Worm (Caenorhabditis elegans) whole organism, mixed stage, embryonic: ENCODE results near the gene F44E2.4.

Source experiments
- blmp-1 ChIP-seq: fragments of 150-350 bp; optimal IDR thresholded peaks from 2 replicates; lab custom pipeline; 2014; ENCODE audit warnings: missing biosample characterization, missing genetic modification characterization
- ceh-39 ChIP-seq: fragments of 150-350 bp; optimal IDR thresholded peaks from 2 replicates; lab custom pipeline; 2014; ENCODE audit warnings: missing biosample characterization, missing genetic modification characterization
- ceh-43 ChIP-seq: fragments of 200-800 bp; sonication (Bioruptor generic); optimal IDR thresholded peaks from 2 replicates; lab custom pipeline; 2018; ENCODE audit warnings: mild to moderate bottlenecking, missing genetic modification characterization, moderate library complexity, missing compliant biosample characterization
- ceh-83 ChIP-seq: fragments of 200-800 bp; sonication (Bioruptor generic); optimal IDR thresholded peaks from 2 replicates; lab custom pipeline; 2018; ENCODE audit warnings: mild to moderate bottlenecking, missing genetic modification characterization, missing compliant biosample characterization
- ces-1 ChIP-seq: fragments of 150-350 bp; optimal IDR thresholded peaks from 2 replicates; lab custom pipeline; 2014; ENCODE audit warnings: missing biosample characterization, missing genetic modification reagents, missing genetic modification characterization
- cnd-1 ChIP-seq: fragments of 200-800 bp; sonication (Bioruptor generic); optimal IDR thresholded peaks from 2 replicates; lab custom pipeline; 2018; ENCODE audit warnings: mild to moderate bottlenecking, missing genetic modification characterization, missing compliant biosample characterization
- drap-1 ChIP-seq: fragments of 200-800 bp; sonication (Bioruptor generic); optimal IDR thresholded peaks from 3 replicates; lab custom pipeline; 2018; ENCODE audit warnings: mild to moderate bottlenecking, missing genetic modification characterization, missing compliant biosample characterization
- elt-1 ChIP-seq: sonication (generic microtip); optimal IDR thresholded peaks from 2 replicates; lab custom pipeline; 2017; ENCODE audit warnings: missing genetic modification characterization, mild to moderate bottlenecking, missing compliant biosample characterization, antibody characterized with exemption, moderate library complexity, borderline replicate concordance; ENCODE audit not compliant: insufficient read depth
- elt-3 ChIP-seq: fragments of 150-350 bp; optimal IDR thresholded peaks from 2 replicates; lab custom pipeline; 2014; ENCODE audit warnings: missing biosample characterization, missing genetic modification characterization
- flh-1 ChIP-seq: fragments of 200-800 bp; sonication (Bioruptor generic); optimal IDR thresholded peaks from 2 replicates; lab custom pipeline; 2018; ENCODE audit warnings: mild to moderate bottlenecking, missing genetic modification characterization, moderate library complexity, missing compliant biosample characterization
- ham-2 ChIP-seq: fragments of 200-800 bp; sonication (Bioruptor generic); optimal IDR thresholded peaks from 2 replicates; lab custom pipeline; 2018; ENCODE audit warnings: mild to moderate bottlenecking, missing genetic modification characterization, missing compliant biosample characterization
- hlh-1 ChIP-seq: fragments of 150-350 bp; optimal IDR thresholded peaks from 2 replicates; lab custom pipeline; 2014; ENCODE audit warnings: missing biosample characterization, missing genetic modification reagents, missing genetic modification characterization
- lin-13 ChIP-seq: fragments of 150-350 bp; optimal IDR thresholded peaks from 2 replicates; lab custom pipeline; 2014; ENCODE audit warnings: missing biosample characterization, missing genetic modification characterization
- lin-32 ChIP-seq: fragments of 200-800 bp; sonication (Bioruptor generic); optimal IDR thresholded peaks from 2 replicates; lab custom pipeline; 2018; ENCODE audit warnings: mild to moderate bottlenecking, missing genetic modification characterization, missing compliant biosample characterization
- lsy-2 ChIP-seq: fragments of 150-350 bp; optimal IDR thresholded peaks from 2 replicates; lab custom pipeline; 2014; ENCODE audit warnings: missing biosample characterization, missing genetic modification characterization
- mep-1 ChIP-seq: fragments of 150-350 bp; optimal IDR thresholded peaks from 2 replicates; lab custom pipeline; 2017; ENCODE audit warnings: missing biosample characterization, missing genetic modification reagents, missing genetic modification characterization, inconsistent platforms
- mls-2 ChIP-seq: sonication (generic microtip); optimal IDR thresholded peaks from 2 replicates; lab custom pipeline; 2016; ENCODE audit warnings: mild to moderate bottlenecking, missing genetic modification characterization, moderate library complexity, missing compliant biosample characterization
- nhr-2 ChIP-seq: fragments of 150-350 bp; optimal IDR thresholded peaks from 2 replicates; lab custom pipeline; 2014; ENCODE audit warnings: missing biosample characterization, missing genetic modification characterization
- nhr-237 ChIP-seq: fragments of 150-350 bp; optimal IDR thresholded peaks from 2 replicates; lab custom pipeline; 2014; ENCODE audit warnings: missing biosample characterization, missing genetic modification characterization
- nhr-28 ChIP-seq: fragments of 150-350 bp; optimal IDR thresholded peaks from 2 replicates; lab custom pipeline; 2014; ENCODE audit warnings: missing biosample characterization, missing genetic modification characterization
- nhr-76 ChIP-seq: sonication (generic microtip); optimal IDR thresholded peaks from 2 replicates; lab custom pipeline; 2017; ENCODE audit warnings: missing biosample characterization, missing genetic modification characterization
- pha-4 ChIP-seq: fragments of 150-350 bp; optimal IDR thresholded peaks from 2 replicates; lab custom pipeline; 2018; ENCODE audit warnings: missing biosample characterization, missing genetic modification reagents, missing genetic modification characterization
- snpc-4 ChIP-seq: fragments of 150-350 bp; optimal IDR thresholded peaks from 2 replicates; lab custom pipeline; 2014; ENCODE audit warnings: missing biosample characterization, missing genetic modification characterization
- sptf-1 ChIP-seq: sonication (generic microtip); optimal IDR thresholded peaks from 2 replicates; lab custom pipeline; 2017; ENCODE audit warnings: mild to moderate bottlenecking, missing genetic modification characterization, moderate library complexity, missing compliant biosample characterization
- unc-120 ChIP-seq: sonication (generic microtip); optimal IDR thresholded peaks from 2 replicates; lab custom pipeline; 2017; ENCODE audit warnings: missing genetic modification characterization, missing compliant biosample characterization; ENCODE audit not compliant: poor library complexity, severe bottlenecking
- unc-39 ChIP-seq: fragments of 150-350 bp; optimal IDR thresholded peaks from 2 replicates; lab custom pipeline; 2014; ENCODE audit warnings: missing biosample characterization, missing genetic modification characterization
- unc-62 ChIP-seq: fragments of 150-350 bp; optimal IDR thresholded peaks from 2 replicates; lab custom pipeline; 2014; ENCODE audit warnings: missing biosample characterization, missing genetic modification reagents, missing genetic modification characterization
- zip-8 ChIP-seq: fragments of 150-350 bp; optimal IDR thresholded peaks from 2 replicates; lab custom pipeline; 2014; ENCODE audit warnings: missing biosample characterization, missing genetic modification characterization
- ztf-11 ChIP-seq: fragments of 150-350 bp; optimal IDR thresholded peaks from 2 replicates; lab custom pipeline; 2014; ENCODE audit warnings: missing biosample characterization, missing genetic modification characterization

F44E2.4 gene

DNA sequence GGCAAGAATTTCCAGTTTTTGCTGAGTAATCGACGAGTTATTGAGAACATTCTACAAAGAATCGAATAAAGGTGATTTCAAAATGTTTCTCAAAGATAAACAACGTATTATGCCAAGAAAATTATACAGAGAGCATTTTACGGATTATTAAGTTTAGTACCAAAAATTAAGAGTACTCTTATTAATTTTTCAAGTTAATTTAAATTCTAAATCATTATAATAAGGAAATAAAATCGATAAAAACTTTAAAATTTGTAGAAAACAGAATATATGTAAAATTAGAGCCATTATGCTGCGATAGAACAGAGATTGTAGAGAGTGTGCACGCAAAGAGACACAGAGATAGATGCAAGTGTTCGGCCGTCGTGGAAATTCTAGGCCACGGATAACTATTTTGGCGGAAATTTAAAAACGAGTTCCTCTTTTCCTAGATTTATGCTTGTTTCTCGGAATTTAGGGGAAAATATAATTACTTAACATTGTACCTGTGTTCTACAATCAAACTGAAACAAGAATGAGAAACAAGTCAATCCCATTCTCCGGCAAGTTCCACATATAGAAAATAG, 12.3 kb upstream of the F44E2.4 start, which contains the start of gene F44E2.9:
Gene F44E2.9 (minus strand): TSS at position 51 of the 566 bp plus-strand sequence.
- TF ChIP-seq sptf-1 (tag; lab: Kevin White, UChicago) (peak; percentile 41), hlh-1 (peak; percentile 5), elt-3 (tag; lab: Kevin White, UChicago) (no peak)

DNA sequence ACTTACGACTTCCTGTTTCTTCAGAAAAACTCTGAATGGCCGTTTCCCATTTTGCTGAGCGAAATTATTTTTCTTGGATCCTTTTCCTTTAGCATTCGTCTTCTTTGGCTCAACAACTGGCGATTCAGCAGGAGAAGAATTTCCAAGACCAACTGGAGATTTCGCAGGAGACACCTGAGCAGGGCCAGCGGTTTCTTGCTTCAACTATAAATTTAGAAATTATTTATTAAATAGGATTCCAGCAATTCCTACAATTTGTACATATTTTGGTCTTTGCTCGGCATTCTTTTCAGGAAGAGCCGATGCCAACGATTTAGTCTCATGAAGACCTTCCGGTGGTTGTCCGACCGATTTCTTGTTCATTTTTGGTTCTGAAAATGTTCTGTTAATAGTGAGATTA, 11.3 kb upstream of the F44E2.4 start, which contains the start of gene F44E2.8:
Gene F44E2.8 (minus strand): TSS at position 371 of the 400 bp plus-strand sequence.
- TF ChIP-seq nhr-2 (tag; lab: Kevin White, UChicago): no peak
- TF ChIP-seq ces-1 (GFP tag; lab: Kevin White, UChicago): no peak
- no peak for TF ChIP-seq elt-3 (tag; lab: Kevin White, UChicago)
- no peak for TF ChIP-seq unc-62
- no peak for TF ChIP-seq unc-39 (tag; lab: Kevin White, UChicago)
- no peak for TF ChIP-seq lin-13 (tag; lab: Kevin White, UChicago)
- no peak for TF ChIP-seq hlh-1
- no peak for TF ChIP-seq ham-2 (GFP tag; lab: Kevin White, UChicago)
- TF ChIP-seq zip-8 (tag; lab: Kevin White, UChicago): no peak
- no peak for TF ChIP-seq ceh-43 (GFP tag; lab: Kevin White, UChicago)
- no peak for TF ChIP-seq nhr-28 (tag; lab: Kevin White, UChicago)
- TF ChIP-seq pha-4 (tag; lab: Kevin White, UChicago): no peak
- TF ChIP-seq mls-2 (tag; lab: Kevin White, UChicago): no peak
- TF ChIP-seq blmp-1 (tag; lab: Kevin White, UChicago): no peak
- TF ChIP-seq nhr-237: no peak
- TF ChIP-seq nhr-76: no peak

DNA sequence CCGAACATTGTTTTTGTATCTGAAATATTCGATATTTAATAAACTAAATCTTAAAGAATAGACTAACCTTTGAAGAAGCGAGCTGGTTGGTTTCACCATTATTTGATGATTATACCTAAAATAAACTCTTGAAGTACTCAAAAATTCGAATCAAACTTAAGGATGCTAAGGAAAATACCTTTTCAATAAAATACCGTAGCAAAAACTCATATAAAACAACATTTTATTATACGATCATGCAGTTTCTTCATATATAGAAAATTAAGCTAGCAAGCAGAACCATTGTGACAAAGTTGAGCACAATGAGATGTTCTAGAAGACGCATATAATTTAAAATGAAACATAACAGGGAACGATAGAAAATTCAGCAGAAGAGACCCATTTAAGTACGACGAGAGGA, 10.1 kb upstream of the F44E2.4 start, which contains the start of gene F44E2.7:
Gene F44E2.7 (minus strand): TSS at position 101 of the 400 bp plus-strand sequence.
- TF ChIP-seq hlh-1: no peak
- no peak for TF ChIP-seq flh-1
- TF ChIP-seq blmp-1 (tag; lab: Kevin White, UChicago): no peak
- no peak for TF ChIP-seq unc-62
- TF ChIP-seq nhr-28 (tag; lab: Kevin White, UChicago): no peak
- TF ChIP-seq sptf-1 (tag; lab: Kevin White, UChicago): no peak
- no peak for TF ChIP-seq ceh-39 (tag; lab: Kevin White, UChicago)
- no peak for TF ChIP-seq nhr-237
- TF ChIP-seq nhr-2 (tag; lab: Kevin White, UChicago): no peak
- no peak for TF ChIP-seq mep-1 (tag; lab: Kevin White, UChicago)
- TF ChIP-seq pha-4 (tag; lab: Kevin White, UChicago): no peak
- TF ChIP-seq unc-120: no peak
- no peak for TF ChIP-seq drap-1 (GFP tag; lab: Kevin White, UChicago)

DNA sequence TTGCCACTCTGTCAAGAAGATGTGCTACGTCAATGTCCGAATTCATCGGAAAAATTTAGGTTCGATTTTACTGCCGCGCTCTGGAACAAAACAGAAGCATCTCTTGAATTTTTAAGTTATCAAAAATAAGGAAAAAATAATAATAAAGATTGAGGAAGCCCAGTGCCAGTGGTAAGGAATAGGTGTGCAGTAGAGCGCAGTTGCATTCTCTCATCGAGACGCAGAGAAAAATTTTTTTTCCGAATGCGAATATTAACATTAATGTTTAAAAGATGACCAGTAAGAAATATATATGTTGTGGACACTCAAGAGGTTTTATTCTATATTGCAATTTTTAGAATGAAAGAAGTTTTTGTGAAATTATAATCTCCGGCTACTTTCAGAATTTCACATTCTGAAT, 9.5 kb upstream of the F44E2.4 start:
- peak; percentile 40 for TF ChIP-seq nhr-237
- TF ChIP-seq cnd-1 (tag; lab: Kevin White, UChicago): peak; percentile 15
- peak; percentile 24 for TF ChIP-seq ces-1 (GFP tag; lab: Kevin White, UChicago)
- TF ChIP-seq lsy-2 (tag; lab: Kevin White, UChicago): peak; percentile 26
- TF ChIP-seq pha-4 (tag; lab: Kevin White, UChicago): peak; percentile 8
- TF ChIP-seq snpc-4 (tag; lab: Kevin White, UChicago): no peak
- no peak for TF ChIP-seq ceh-83 (GFP tag; lab: Kevin White, UChicago)
- TF ChIP-seq mep-1 (tag; lab: Kevin White, UChicago): peak; percentile 57

DNA sequence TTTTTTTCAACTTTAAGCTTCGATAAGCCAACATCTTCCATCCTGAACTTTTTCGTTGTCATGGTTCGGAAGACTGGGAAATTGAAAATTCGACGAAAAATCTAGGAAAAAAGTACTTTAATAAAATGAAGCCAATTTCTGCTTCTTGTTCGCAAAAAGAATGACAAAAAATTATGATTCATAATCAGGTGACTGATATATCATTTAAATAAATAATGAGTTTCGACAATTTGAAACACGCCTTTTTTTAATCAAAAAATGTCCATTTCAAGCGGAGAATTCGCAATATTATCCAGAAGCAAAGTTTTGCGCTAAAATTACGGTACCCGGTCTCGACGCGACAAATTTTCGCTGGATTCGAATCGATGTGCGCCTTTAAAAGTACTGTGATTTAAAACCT, 6.9 kb upstream of the F44E2.4 start, which contains the start of gene F44E2.6:
Gene F44E2.6 (minus strand): TSS at position 101 of the 400 bp plus-strand sequence.
- no peak for TF ChIP-seq ceh-83 (GFP tag; lab: Kevin White, UChicago)
- TF ChIP-seq nhr-237: no peak
- no peak for TF ChIP-seq sptf-1 (tag; lab: Kevin White, UChicago)
- TF ChIP-seq elt-3 (tag; lab: Kevin White, UChicago): no peak
- TF ChIP-seq lin-32 (GFP tag; lab: Kevin White, UChicago): no peak
- no peak for TF ChIP-seq zip-8 (tag; lab: Kevin White, UChicago)
- no peak for TF ChIP-seq ztf-11
- TF ChIP-seq nhr-28 (tag; lab: Kevin White, UChicago): no peak
- no peak for TF ChIP-seq blmp-1 (tag; lab: Kevin White, UChicago)
- TF ChIP-seq, all 35 proteins: peak for 0

DNA sequence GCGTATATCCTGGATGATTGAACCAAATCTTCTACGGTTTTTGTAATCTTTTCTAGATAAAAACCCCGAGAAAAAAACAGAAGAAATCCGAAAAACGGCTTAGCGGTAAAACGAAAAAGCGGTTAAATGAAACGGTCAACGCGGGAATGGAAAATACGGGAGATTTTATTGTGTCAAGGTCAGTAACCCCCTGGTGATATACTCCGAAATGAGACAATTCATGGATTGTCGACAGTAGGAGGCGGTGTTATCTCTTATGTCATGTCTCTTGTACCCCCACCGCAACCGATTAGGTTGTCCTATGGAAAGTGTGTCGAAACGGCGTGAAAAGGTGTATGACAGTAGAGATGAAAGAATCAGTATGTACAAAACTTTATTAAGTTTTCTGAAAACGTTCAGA, 5.9 kb upstream of the F44E2.4 start:
- TF ChIP-seq elt-1 (tag; lab: Kevin White, UChicago): no peak
